Fruit fly (Drosophila melanogaster) whole organism, embryonic: ENCODE results near the gene CG2321.
A peak's percentile ranks its signal among the peaks of the same experiment; 100 is the strongest.

Source experiments
- Atf3 ChIP-seq: fragments of 200-800 bp; sonication (Bioruptor generic); optimal IDR thresholded peaks from 3 replicates; lab custom pipeline; 2016; ENCODE audit warnings: missing biosample characterization, missing genetic modification characterization
- Atf6 ChIP-seq: fragments of 200-800 bp; sonication (Bioruptor generic); IDR thresholded peaks from 2 replicates; pipeline ENCODE4 v1.3.6; 2022; ENCODE audit warnings: missing biosample characterization, missing genetic modification characterization
- CG1024 ChIP-seq: fragments of 200-800 bp; sonication (Bioruptor generic); IDR thresholded peaks from 2 replicates; pipeline ENCODE4 v1.3.6; 2022; ENCODE audit warnings: missing biosample characterization, missing genetic modification characterization
- CG11247 ChIP-seq: fragments of 200-800 bp; sonication (Bioruptor generic); IDR thresholded peaks from 2 replicates; pipeline ENCODE4 v1.3.6; 2022; ENCODE audit warnings: missing biosample characterization, missing genetic modification characterization
- CG12104 ChIP-seq: fragments of 200-800 bp; sonication (Bioruptor generic); optimal IDR thresholded peaks from 3 replicates; lab custom pipeline; 2016; ENCODE audit warnings: missing biosample characterization, missing genetic modification characterization
- CG12744 ChIP-seq: fragments of 200-800 bp; sonication (Bioruptor generic); optimal IDR thresholded peaks from 2 replicates; lab custom pipeline; 2016; ENCODE audit warnings: missing biosample characterization, missing genetic modification characterization
- CG13424 ChIP-seq: fragments of 200-800 bp; sonication (Bioruptor generic); optimal IDR thresholded peaks from 2 replicates; lab custom pipeline; 2019; ENCODE audit warnings: missing biosample characterization, mild to moderate bottlenecking, missing genetic modification characterization, moderate library complexity
- CG14441 ChIP-seq: fragments of 200-800 bp; sonication (Bioruptor generic); IDR thresholded peaks from 2 replicates; pipeline ENCODE4 v1.3.6; 2022; ENCODE audit warnings: missing biosample characterization, missing genetic modification characterization
- CG17802 ChIP-seq: fragments of 200-800 bp; sonication (Bioruptor generic); optimal IDR thresholded peaks from 2 replicates; lab custom pipeline; 2018; ENCODE audit warnings: missing biosample characterization, mild to moderate bottlenecking, missing genetic modification characterization, moderate library complexity
- CG18262 ChIP-seq: fragments of 200-800 bp; optimal IDR thresholded peaks from 3 replicates; lab custom pipeline; 2019; ENCODE audit warnings: missing biosample characterization, mild to moderate bottlenecking, missing genetic modification characterization, moderate library complexity
- CG30020 ChIP-seq: fragments of 200-800 bp; optimal IDR thresholded peaks from 2 replicates; lab custom pipeline; 2019; ENCODE audit warnings: missing biosample characterization, mild to moderate bottlenecking, missing genetic modification characterization, moderate library complexity
- CG32532 ChIP-seq: fragments of 200-800 bp; sonication (Bioruptor generic); IDR thresholded peaks from 2 replicates; pipeline ENCODE4 v1.3.6; 2022; ENCODE audit warnings: missing biosample characterization, missing genetic modification characterization
- CG32772 ChIP-seq: fragments of 200-800 bp; sonication (Bioruptor generic); IDR thresholded peaks from 2 replicates; pipeline ENCODE4 v1.3.6; 2022; ENCODE audit warnings: missing biosample characterization, missing genetic modification characterization
- CG5953 ChIP-seq: fragments of 200-800 bp; sonication (Bioruptor generic); IDR thresholded peaks from 2 replicates; pipeline ENCODE4 v1.3.6; 2022; ENCODE audit warnings: missing biosample characterization, missing genetic modification characterization
- CG6791 ChIP-seq: fragments of 200-800 bp; sonication (Bioruptor generic); IDR thresholded peaks from 3 replicates; pipeline ENCODE4 v1.3.6; 2022; ENCODE audit warnings: missing biosample characterization, missing genetic modification characterization; ENCODE audit not compliant: partially characterized antibody
- CG7271 ChIP-seq: fragments of 200-800 bp; sonication (Bioruptor generic); optimal IDR thresholded peaks from 2 replicates; lab custom pipeline; 2018; ENCODE audit warnings: missing biosample characterization, mild to moderate bottlenecking, missing genetic modification characterization, moderate library complexity
- CG7556 ChIP-seq: fragments of 200-800 bp; sonication (Bioruptor generic); optimal IDR thresholded peaks from 2 replicates; lab custom pipeline; 2017; ENCODE audit warnings: missing biosample characterization, mild to moderate bottlenecking, missing genetic modification characterization
- Chrac-16 ChIP-seq: fragments of 200-800 bp; sonication (Bioruptor generic); optimal IDR thresholded peaks from 3 replicates; lab custom pipeline; 2016; ENCODE audit warnings: missing biosample characterization, missing genetic modification characterization
- Dad ChIP-seq: fragments of 200-800 bp; sonication (Bioruptor generic); optimal IDR thresholded peaks from 3 replicates; lab custom pipeline; 2016; ENCODE audit warnings: missing biosample characterization, missing genetic modification characterization
- Dll ChIP-seq: fragments of 200-800 bp; sonication (Bioruptor generic); IDR thresholded peaks from 4 replicates; pipeline ENCODE4 v1.3.6; 2022; ENCODE audit warnings: missing biosample characterization, missing genetic modification characterization; ENCODE audit not compliant: partially characterized antibody
- Dp ChIP-seq: fragments of 200-800 bp; sonication (Bioruptor generic); optimal IDR thresholded peaks from 2 replicates; lab custom pipeline; 2018; ENCODE audit warnings: missing biosample characterization, mild to moderate bottlenecking, missing genetic modification characterization, moderate library complexity
- Dref ChIP-seq: fragments of 200-800 bp; sonication (Bioruptor generic); IDR thresholded peaks from 2 replicates; pipeline ENCODE4 v1.3.6; 2022; ENCODE audit warnings: missing biosample characterization, missing genetic modification characterization
- ERR ChIP-seq: fragments of 200-800 bp; sonication (Bioruptor generic); optimal IDR thresholded peaks from 2 replicates; lab custom pipeline; 2016; ENCODE audit warnings: missing biosample characterization, missing genetic modification characterization
- Lhr ChIP-seq: fragments of 200-800 bp; sonication (Bioruptor generic); optimal IDR thresholded peaks from 3 replicates; lab custom pipeline; 2017; ENCODE audit warnings: mild to moderate bottlenecking, missing biosample characterization, missing genetic modification reagents, missing genetic modification characterization
- Optix ChIP-seq: fragments of 200-800 bp; sonication (Bioruptor generic); IDR thresholded peaks from 3 replicates; pipeline ENCODE4 v1.3.6; 2022; ENCODE audit warnings: missing biosample characterization, missing genetic modification characterization
- Rfx ChIP-seq: fragments of 200-800 bp; sonication (Bioruptor generic); IDR thresholded peaks from 2 replicates; pipeline ENCODE4 v1.3.6; 2022; ENCODE audit warnings: missing biosample characterization, missing genetic modification characterization
- Scr ChIP-seq: fragments of 200-800 bp; sonication (Bioruptor generic); IDR thresholded peaks from 2 replicates; pipeline ENCODE4 v1.3.6; 2022; ENCODE audit warnings: missing biosample characterization, missing genetic modification characterization; ENCODE audit not compliant: partially characterized antibody
- Ssrp ChIP-seq: fragments of 200-800 bp; sonication (Bioruptor generic); optimal IDR thresholded peaks from 2 replicates; lab custom pipeline; 2018; ENCODE audit warnings: missing biosample characterization, mild to moderate bottlenecking, missing genetic modification characterization, moderate library complexity
- TFAM ChIP-seq: fragments of 200-800 bp; sonication (Bioruptor generic); optimal IDR thresholded peaks from 2 replicates; lab custom pipeline; 2017; ENCODE audit warnings: missing biosample characterization, missing genetic modification characterization, inconsistent platforms
- Tbp ChIP-seq: fragments of >200 bp; optimal IDR thresholded peaks from 2 replicates; lab custom pipeline; 2018; ENCODE audit warnings: missing biosample characterization, missing genetic modification characterization
- ash1 ChIP-seq: fragments of 200-800 bp; sonication (Bioruptor generic); optimal IDR thresholded peaks from 2 replicates; lab custom pipeline; 2018; ENCODE audit warnings: missing biosample characterization, mild to moderate bottlenecking, missing genetic modification characterization
- bsh ChIP-seq, 2 experiments: fragments of 200-800 bp; sonication (Bioruptor generic); optimal IDR thresholded peaks; 2 replicates each; lab custom pipeline; 2017 to 2018; ENCODE audit warnings: mild to moderate bottlenecking in 2 of 2, missing biosample characterization in 2 of 2, missing genetic modification characterization in 2 of 2, moderate library complexity in 1 of 2
- cg ChIP-seq: fragments of 200-800 bp; sonication (Bioruptor generic); optimal IDR thresholded peaks from 3 replicates; lab custom pipeline; 2019; ENCODE audit warnings: missing biosample characterization, mild to moderate bottlenecking, missing genetic modification characterization, moderate library complexity
- chn ChIP-seq: fragments of 200-800 bp; sonication (Bioruptor generic); optimal IDR thresholded peaks from 2 replicates; lab custom pipeline; 2016; ENCODE audit warnings: missing biosample characterization, missing genetic modification characterization
- ci ChIP-seq: fragments of 200-800 bp; sonication (Bioruptor generic); IDR thresholded peaks from 3 replicates; pipeline ENCODE4 v1.3.6; 2022; ENCODE audit warnings: missing biosample characterization, missing genetic modification characterization
- dm ChIP-seq: fragments of 200-800 bp; sonication (Bioruptor generic); optimal IDR thresholded peaks from 3 replicates; lab custom pipeline; 2016; ENCODE audit warnings: missing biosample characterization, missing genetic modification characterization
- dmrt11E ChIP-seq: fragments of 200-800 bp; sonication (Bioruptor generic); optimal IDR thresholded peaks from 3 replicates; lab custom pipeline; 2018; ENCODE audit warnings: missing biosample characterization, mild to moderate bottlenecking, missing genetic modification characterization, moderate library complexity
- ems ChIP-seq: fragments of 200-800 bp; sonication (Bioruptor generic); optimal IDR thresholded peaks from 3 replicates; lab custom pipeline; 2016; ENCODE audit warnings: missing biosample characterization, missing genetic modification characterization
- ewg ChIP-seq: fragments of 200-800 bp; sonication (Bioruptor generic); optimal IDR thresholded peaks from 3 replicates; lab custom pipeline; 2017; ENCODE audit warnings: mild to moderate bottlenecking, missing biosample characterization, missing genetic modification reagents, missing genetic modification characterization
- fd102C ChIP-seq: fragments of 200-800 bp; sonication (Bioruptor generic); optimal IDR thresholded peaks from 2 replicates; lab custom pipeline; 2018; ENCODE audit warnings: missing biosample characterization, mild to moderate bottlenecking, missing genetic modification characterization, moderate library complexity
- gcm ChIP-seq: fragments of 200-800 bp; sonication (Bioruptor generic); optimal IDR thresholded peaks from 2 replicates; lab custom pipeline; 2019; ENCODE audit warnings: missing biosample characterization, mild to moderate bottlenecking, missing genetic modification characterization, moderate library complexity
- gem ChIP-seq: fragments of 200-800 bp; sonication (Bioruptor generic); optimal IDR thresholded peaks from 2 replicates; lab custom pipeline; 2019; ENCODE audit warnings: missing biosample characterization, mild to moderate bottlenecking, missing genetic modification characterization, moderate library complexity
- her ChIP-seq: fragments of 200-800 bp; sonication (Bioruptor generic); optimal IDR thresholded peaks from 2 replicates; lab custom pipeline; 2016; ENCODE audit warnings: missing biosample characterization, missing genetic modification characterization
- kay ChIP-seq: fragments of 200-800 bp; sonication (Bioruptor generic); optimal IDR thresholded peaks from 2 replicates; lab custom pipeline; 2016; ENCODE audit warnings: missing biosample characterization, missing genetic modification characterization
- nmo ChIP-seq: fragments of 200-800 bp; sonication (Bioruptor generic); optimal IDR thresholded peaks from 2 replicates; lab custom pipeline; 2018; ENCODE audit warnings: missing biosample characterization, mild to moderate bottlenecking, missing genetic modification characterization, moderate library complexity
- ranshi ChIP-seq: fragments of 200-800 bp; sonication (Bioruptor generic); IDR thresholded peaks from 2 replicates; pipeline ENCODE4 v1.3.6; 2022; ENCODE audit warnings: missing biosample characterization, missing genetic modification characterization
- salm ChIP-seq: fragments of 200-800 bp; sonication (Bioruptor generic); optimal IDR thresholded peaks from 2 replicates; lab custom pipeline; 2018; ENCODE audit warnings: missing biosample characterization, mild to moderate bottlenecking, missing genetic modification characterization
- toy ChIP-seq: fragments of 200-800 bp; sonication (Bioruptor generic); IDR thresholded peaks from 2 replicates; pipeline ENCODE4 v1.3.6; 2022; ENCODE audit warnings: missing biosample characterization, missing genetic modification characterization
- wek ChIP-seq: fragments of 200-800 bp; sonication (Bioruptor generic); optimal IDR thresholded peaks from 3 replicates; lab custom pipeline; 2018; ENCODE audit warnings: missing biosample characterization, mild to moderate bottlenecking, missing genetic modification characterization, moderate library complexity
- yki ChIP-seq: fragments of >200 bp; optimal IDR thresholded peaks from 3 replicates; lab custom pipeline; 2018

The CG2321 gene

dm6 chr3R:29478952-29479538, 10.0 kb downstream of the CG2321 start (continued):
- TF ChIP-seq dmrt11E (tag; lab: Kevin White, UChicago) (no peak), gcm (GFP tag; lab: Kevin White, UChicago) (peak; percentile 56), CG12104 (GFP tag; lab: Kevin White, UChicago) (no peak), ranshi (peak; percentile 63; the same call in 1 of the 2 replicates), nmo (GFP tag; lab: Kevin White, UChicago) (peak; percentile 60), ems (peak; percentile 1), fd102C (no peak), Ssrp (tag; lab: Kevin White, UChicago) (peak; percentile 14), ERR (peak; percentile 10), CG17802 (tag; lab: Kevin White, UChicago) (no peak), toy (peak; percentile 63; the same call in 1 of the 2 replicates), Tbp (GFP tag; lab: Kevin White, UChicago) (no peak), CG5953 (GFP tag; lab: Robert Waterston, UW) (0 out of 2 replicates have a peak, but pooled peaks have one; percentile 15), CG32532 (peak; percentile 74; the same call in 1 of the 2 replicates), Dad (GFP tag; lab: Kevin White, UChicago) (peak; percentile 43), CG32772 (0 out of 2 replicates have a peak, but pooled peaks have one; percentile 6), bsh (GFP tag; optimal IDR thresholded peaks at IDR 0.05; lab: Kevin White, UChicago) (peak in 1 of 2 experiments; percentile 48), CG30020 (tag; lab: Kevin White, UChicago) (no peak), Dref (GFP tag; lab: Robert Waterston, UW) (no peak), Rfx (GFP tag; lab: Robert Waterston, UW) (peak; percentile 82), CG13424 (tag; lab: Kevin White, UChicago) (peak; percentile 74), Chrac-16 (GFP tag; lab: Kevin White, UChicago) (no peak), gem (peak; percentile 80), CG6791 (GFP tag; lab: Robert Waterston, UW) (no peak), Optix (GFP tag; lab: Robert Waterston, UW) (0 out of 3 replicates have a peak, but pooled peaks have one; percentile 6), TFAM (GFP tag; lab: Kevin White, UChicago) (no peak), ci (GFP tag; lab: Robert Waterston, UW) (peak; percentile 88), wek (GFP tag; lab: Kevin White, UChicago) (peak; percentile 24), Dp (GFP tag; lab: Kevin White, UChicago) (no peak), Atf6 (GFP tag; lab: Robert Waterston, UW) (peak; percentile 71), Atf3 (no peak), kay (GFP tag; lab: Kevin White, UChicago) (peak; percentile 9), salm (tag; lab: Kevin White, UChicago) (peak; percentile 38), Lhr (GFP tag; lab: Kevin White, UChicago) (no peak), CG11247 (peak; percentile 44), ewg (peak; percentile 30), CG14441 (GFP tag; lab: Robert Waterston, UW) (peak; percentile 72), yki (lab: Kevin White, UChicago) (no peak), CG7556 (GFP tag; lab: Kevin White, UChicago) (peak; percentile 69), ash1 (no peak), Dll (GFP tag; lab: Robert Waterston, UW) (no peak), CG12744 (peak; percentile 33), CG18262 (tag; lab: Kevin White, UChicago) (peak; percentile 66), Scr (no peak), her (GFP tag; lab: Kevin White, UChicago) (no peak), CG1024 (no peak; the same call in 1 of the 2 replicates), dm (GFP tag; lab: Kevin White, UChicago) (peak; percentile 5), cg (GFP tag; lab: Kevin White, UChicago) (no peak), CG7271 (tag; lab: Kevin White, UChicago) (no peak), chn (GFP tag; lab: Kevin White, UChicago) (no peak)
